Worm (Caenorhabditis elegans) whole organism, L2 larva: ENCODE data around the gene sly-1.
A peak's percentile ranks its signal among the peaks of the same experiment; 100 is the strongest.

ENCODE experiments used
- C34F6.9 ChIP-seq: fragments of 150-350 bp; optimal IDR thresholded peaks from 2 replicates; lab custom pipeline; 2014; ENCODE audit warnings: missing biosample characterization, missing genetic modification characterization
- F13H6.1 ChIP-seq: sonication (generic microtip); optimal IDR thresholded peaks from 2 replicates; lab custom pipeline; 2016; ENCODE audit warnings: missing genetic modification characterization, missing compliant biosample characterization
- R02D3.7 ChIP-seq: fragments of 150-350 bp; optimal IDR thresholded peaks from 2 replicates; lab custom pipeline; 2014; ENCODE audit warnings: missing biosample characterization, missing genetic modification characterization
- Y55F3AM.14 ChIP-seq: fragments of 200-800 bp; sonication (Bioruptor generic); optimal IDR thresholded peaks from 2 replicates; lab custom pipeline; 2018; ENCODE audit warnings: mild to moderate bottlenecking, missing genetic modification characterization, missing compliant biosample characterization
- ZK546.5 ChIP-seq: sonication (generic microtip); optimal IDR thresholded peaks from 2 replicates; lab custom pipeline; 2017; ENCODE audit warnings: missing biosample characterization, missing genetic modification characterization
- alr-1 ChIP-seq: fragments of 150-350 bp; optimal IDR thresholded peaks from 2 replicates; lab custom pipeline; 2014; ENCODE audit warnings: missing biosample characterization, missing genetic modification characterization
- aly-2 ChIP-seq: fragments of 150-350 bp; optimal IDR thresholded peaks from 2 replicates; lab custom pipeline; 2014; ENCODE audit warnings: missing biosample characterization, missing genetic modification characterization
- ama-1 ChIP-seq: fragments of 150-350 bp; optimal IDR thresholded peaks from 2 replicates; lab custom pipeline; 2018; ENCODE audit warnings: inconsistent platforms
- blmp-1 ChIP-seq: sonication (generic microtip); optimal IDR thresholded peaks from 2 replicates; lab custom pipeline; 2017; ENCODE audit warnings: missing genetic modification characterization, mild to moderate bottlenecking, missing compliant biosample characterization, antibody characterized with exemption, moderate library complexity; ENCODE audit not compliant: insufficient read depth
- ceh-16 ChIP-seq: fragments of 150-350 bp; optimal IDR thresholded peaks from 2 replicates; lab custom pipeline; 2014; ENCODE audit warnings: missing biosample characterization, missing genetic modification characterization
- ceh-82 ChIP-seq: fragments of 150-350 bp; optimal IDR thresholded peaks from 2 replicates; lab custom pipeline; 2014; ENCODE audit warnings: missing biosample characterization, missing genetic modification characterization
- crh-2 ChIP-seq: sonication (generic microtip); optimal IDR thresholded peaks from 2 replicates; lab custom pipeline; 2017; ENCODE audit warnings: missing biosample characterization, missing genetic modification characterization
- dmd-4 ChIP-seq: sonication (generic microtip); optimal IDR thresholded peaks from 2 replicates; lab custom pipeline; 2017; ENCODE audit warnings: missing biosample characterization, missing genetic modification characterization
- egl-27 ChIP-seq: sonication (generic microtip); optimal IDR thresholded peaks from 3 replicates; lab custom pipeline; 2017; ENCODE audit warnings: missing biosample characterization, missing genetic modification reagents, missing genetic modification characterization
- elt-1 ChIP-seq: fragments of 150-350 bp; optimal IDR thresholded peaks from 2 replicates; lab custom pipeline; 2014; ENCODE audit warnings: missing biosample characterization, missing genetic modification characterization
- elt-3 ChIP-seq: sonication (generic microtip); optimal IDR thresholded peaks from 2 replicates; lab custom pipeline; 2017; ENCODE audit warnings: missing biosample characterization, missing genetic modification characterization
- fos-1 ChIP-seq: fragments of 150-350 bp; optimal IDR thresholded peaks from 2 replicates; lab custom pipeline; 2014; ENCODE audit warnings: missing biosample characterization, missing genetic modification characterization
- gmeb-1 ChIP-seq: fragments of 150-350 bp; optimal IDR thresholded peaks from 2 replicates; lab custom pipeline; 2014; ENCODE audit warnings: missing biosample characterization, missing genetic modification characterization
- lin-11 ChIP-seq: fragments of 150-350 bp; sonication (generic microtip); optimal IDR thresholded peaks from 2 replicates; lab custom pipeline; 2014; ENCODE audit warnings: missing biosample characterization, missing genetic modification characterization, inconsistent platforms, mixed read lengths
- lin-13 ChIP-seq: fragments of 150-350 bp; optimal IDR thresholded peaks from 2 replicates; lab custom pipeline; 2014; ENCODE audit warnings: missing biosample characterization, missing genetic modification reagents, missing genetic modification characterization
- lin-39 ChIP-seq: fragments of 150-350 bp; optimal IDR thresholded peaks from 2 replicates; lab custom pipeline; 2014; ENCODE audit warnings: missing biosample characterization, missing genetic modification reagents, missing genetic modification characterization
- lsy-2 ChIP-seq, 2 experiments: fragments of 150-350 bp in 1 of 2; sonication (generic microtip) in 1 of 2; optimal IDR thresholded peaks; 2 replicates each; lab custom pipeline; 2014 to 2017; ENCODE audit warnings: missing biosample characterization in 2 of 2, missing genetic modification characterization in 2 of 2
- mab-5 ChIP-seq: fragments of 150-350 bp; optimal IDR thresholded peaks from 2 replicates; lab custom pipeline; 2014; ENCODE audit warnings: missing biosample characterization, missing genetic modification characterization
- mbf-1 ChIP-seq: sonication (generic microtip); optimal IDR thresholded peaks from 2 replicates; lab custom pipeline; 2017; ENCODE audit warnings: missing biosample characterization, missing genetic modification characterization
- mdl-1 ChIP-seq, 2 experiments: fragments of 150-350 bp in 1 of 2; sonication (generic microtip) in 1 of 2; optimal IDR thresholded peaks; 2 replicates each; lab custom pipeline; 2017; ENCODE audit warnings: missing biosample characterization in 2 of 2, missing genetic modification characterization in 2 of 2
- nhr-10 ChIP-seq: sonication (generic microtip); optimal IDR thresholded peaks from 2 replicates; lab custom pipeline; 2017; ENCODE audit warnings: missing biosample characterization, missing genetic modification characterization
- nhr-11 ChIP-seq: fragments of 150-350 bp; optimal IDR thresholded peaks from 2 replicates; lab custom pipeline; 2014; ENCODE audit warnings: missing biosample characterization, missing genetic modification characterization
- nhr-12 ChIP-seq: fragments of 150-350 bp; optimal IDR thresholded peaks from 2 replicates; lab custom pipeline; 2014; ENCODE audit warnings: missing biosample characterization, missing genetic modification characterization
- nhr-129 ChIP-seq: fragments of 150-350 bp; optimal IDR thresholded peaks from 2 replicates; lab custom pipeline; 2014; ENCODE audit warnings: missing biosample characterization, missing genetic modification characterization
- nhr-21 ChIP-seq: fragments of 150-350 bp; optimal IDR thresholded peaks from 2 replicates; lab custom pipeline; 2014; ENCODE audit warnings: missing biosample characterization, missing genetic modification characterization
- nhr-23 ChIP-seq: fragments of 150-350 bp; optimal IDR thresholded peaks from 2 replicates; lab custom pipeline; 2014; ENCODE audit warnings: missing biosample characterization, missing genetic modification reagents, missing genetic modification characterization
- nhr-237 ChIP-seq: fragments of 150-350 bp; optimal IDR thresholded peaks from 2 replicates; lab custom pipeline; 2014; ENCODE audit warnings: missing biosample characterization, missing genetic modification characterization
- nhr-25 ChIP-seq: fragments of 150-350 bp; sonication (generic microtip); optimal IDR thresholded peaks from 3 replicates; lab custom pipeline; 2014; ENCODE audit warnings: missing biosample characterization, missing genetic modification characterization
- nhr-6 ChIP-seq: fragments of 150-350 bp; optimal IDR thresholded peaks from 2 replicates; lab custom pipeline; 2014; ENCODE audit warnings: missing biosample characterization, missing genetic modification characterization
- nhr-77 ChIP-seq: fragments of 150-350 bp; optimal IDR thresholded peaks from 2 replicates; lab custom pipeline; 2014; ENCODE audit warnings: missing biosample characterization, missing genetic modification characterization
- peb-1 ChIP-seq: fragments of 150-350 bp; optimal IDR thresholded peaks from 2 replicates; lab custom pipeline; 2014; ENCODE audit warnings: missing biosample characterization, missing genetic modification characterization
- sem-4 ChIP-seq: fragments of 150-350 bp; optimal IDR thresholded peaks from 2 replicates; lab custom pipeline; 2014; ENCODE audit warnings: missing biosample characterization, missing genetic modification reagents, missing genetic modification characterization
- skn-1 ChIP-seq: sonication (generic microtip); optimal IDR thresholded peaks from 2 replicates; lab custom pipeline; 2017; ENCODE audit warnings: missing biosample characterization, missing genetic modification characterization
- sma-3 ChIP-seq: sonication (generic microtip); optimal IDR thresholded peaks from 2 replicates; lab custom pipeline; 2016; ENCODE audit warnings: missing genetic modification reagents, missing genetic modification characterization, missing compliant biosample characterization
- sma-9 ChIP-seq, 2 experiments: fragments of 150-350 bp in 1 of 2; sonication (generic microtip) in 1 of 2; optimal IDR thresholded peaks; 2 replicates each; lab custom pipeline; 2014 to 2016; ENCODE audit warnings: missing genetic modification characterization in 2 of 2, mild to moderate bottlenecking in 1 of 2, missing biosample characterization in 1 of 2, missing compliant biosample characterization in 1 of 2, missing genetic modification reagents in 1 of 2, moderate library complexity in 1 of 2
- snpc-4 ChIP-seq: fragments of 150-350 bp; optimal IDR thresholded peaks from 2 replicates; lab custom pipeline; 2014; ENCODE audit warnings: missing biosample characterization, missing genetic modification characterization
- unc-39 ChIP-seq: fragments of 150-350 bp; optimal IDR thresholded peaks from 2 replicates; lab custom pipeline; 2014; ENCODE audit warnings: missing biosample characterization, missing genetic modification characterization
- unc-55 ChIP-seq: fragments of 150-350 bp; sonication (generic microtip); optimal IDR thresholded peaks from 3 replicates; lab custom pipeline; 2014; ENCODE audit warnings: missing biosample characterization, missing genetic modification reagents, missing genetic modification characterization
- unc-62 ChIP-seq: fragments of 150-350 bp; optimal IDR thresholded peaks from 2 replicates; lab custom pipeline; 2014; ENCODE audit warnings: missing biosample characterization, missing genetic modification reagents, missing genetic modification characterization
- zag-1 ChIP-seq: fragments of 150-350 bp; optimal IDR thresholded peaks from 2 replicates; lab custom pipeline; 2014; ENCODE audit warnings: missing biosample characterization, missing genetic modification characterization
- ztf-1 ChIP-seq: fragments of 200-800 bp; sonication (Bioruptor generic); conservative IDR thresholded peaks from 2 replicates; pipeline ENCODE4 v1.3.6; 2022; ENCODE audit warnings: missing genetic modification characterization, missing compliant biosample characterization
- ztf-11 ChIP-seq: sonication (generic microtip); optimal IDR thresholded peaks from 2 replicates; lab custom pipeline; 2017; ENCODE audit warnings: missing biosample characterization, missing genetic modification characterization
- ztf-4 ChIP-seq: fragments of 150-350 bp; optimal IDR thresholded peaks from 2 replicates; lab custom pipeline; 2014; ENCODE audit warnings: missing biosample characterization, missing genetic modification characterization

sly-1 gene

DNA sequence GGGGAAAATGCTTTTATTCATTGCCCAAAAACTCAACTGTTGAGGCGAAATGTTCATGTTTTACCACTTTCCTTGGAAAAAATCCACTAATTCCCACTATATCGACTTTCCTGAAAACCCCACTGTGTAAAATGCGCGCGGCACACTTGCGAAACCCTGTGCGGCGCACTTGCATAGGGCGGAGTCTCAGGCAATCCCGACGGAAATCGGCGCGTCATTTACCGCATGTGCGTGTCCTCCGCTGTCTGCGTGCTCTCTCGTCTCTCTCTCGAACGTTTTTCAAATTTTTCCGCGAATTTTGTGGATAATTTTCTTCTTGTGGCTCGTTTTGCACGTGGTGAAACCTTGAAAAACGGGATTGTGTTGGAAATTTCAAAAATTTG is 45.7 kb upstream of the sly-1 start, which contains the start of gene atx-2:
Gene atx-2, plus strand, starts transcription at position 226 of the 383 bp plus-strand sequence.
- TF ChIP-seq nhr-6 (tag; lab: Kevin White, UChicago) (no peak), nhr-25 (peak; percentile 74), ztf-4 (tag; lab: Kevin White, UChicago) (peak; percentile 43), ceh-82 (no peak), nhr-237 (tag; lab: Kevin White, UChicago) (no peak), crh-2 (peak; percentile 77), mbf-1 (no peak), ama-1 (lab: Kevin White, UChicago) (no peak), ztf-11 (tag; lab: Kevin White, UChicago) (peak; percentile 35), dmd-4 (tag; lab: Kevin White, UChicago) (no peak), lin-11 (tag; lab: Kevin White, UChicago) (peak; percentile 69), unc-55 (GFP tag; lab: Kevin White, UChicago) (peak; percentile 91), aly-2 (tag; lab: Kevin White, UChicago) (no peak), egl-27 (tag; lab: Kevin White, UChicago) (peak; percentile 38), Y55F3AM.14 (GFP tag; lab: Kevin White, UChicago) (peak; percentile 86), ZK546.5 (tag; lab: Kevin White, UChicago) (no peak), blmp-1 (no peak), elt-1 (tag; lab: Kevin White, UChicago) (no peak), unc-62 (GFP tag; lab: Kevin White, UChicago) (no peak), unc-39 (tag; lab: Kevin White, UChicago) (no peak), F13H6.1 (tag; lab: Kevin White, UChicago) (peak; percentile 91), gmeb-1 (tag; lab: Kevin White, UChicago) (peak; percentile 81), C34F6.9 (tag; lab: Kevin White, UChicago) (peak; percentile 74), alr-1 (tag; lab: Kevin White, UChicago) (no peak), zag-1 (tag; lab: Kevin White, UChicago) (peak; percentile 57), nhr-11 (tag; lab: Kevin White, UChicago) (peak; percentile 1), snpc-4 (tag; lab: Kevin White, UChicago) (peak; percentile 27), sem-4 (peak; percentile 73), elt-3 (tag; lab: Kevin White, UChicago) (no peak), fos-1 (peak; percentile 47), ztf-1 (GFP tag; lab: Robert Waterston, UW) (no peak), nhr-12 (tag; lab: Kevin White, UChicago) (no peak), R02D3.7 (peak; percentile 23), lin-39 (tag; lab: Kevin White, UChicago) (no peak), ceh-16 (tag; lab: Kevin White, UChicago) (peak; percentile 16), nhr-129 (tag; lab: Kevin White, UChicago) (peak; percentile 81), sma-3 (GFP tag; lab: Kevin White, UChicago) (peak; percentile 78), peb-1 (no peak), sma-9 (GFP tag; optimal IDR thresholded peaks at IDR 0.05; lab: Kevin White, UChicago) (peak; percentile 79), sma-9 (tag; optimal IDR thresholded peaks at IDR 0.05; lab: Kevin White, UChicago) (no peak), mab-5 (tag; lab: Kevin White, UChicago) (peak; percentile 86), nhr-23 (tag; lab: Kevin White, UChicago) (no peak), mdl-1 (tag; optimal IDR thresholded peaks at IDR 0.05; lab: Kevin White, UChicago) (peak; percentile 60 to 79), nhr-77 (no peak), lin-13 (peak; percentile 82), skn-1 (peak; percentile 22), lsy-2 (tag; optimal IDR thresholded peaks at IDR 0.05; lab: Kevin White, UChicago) (peak; percentile 68 to 81), nhr-10 (tag; lab: Kevin White, UChicago) (peak; percentile 31), nhr-21 (tag; lab: Kevin White, UChicago) (peak; percentile 48)
